Fruit fly (Drosophila melanogaster): ENCODE data around the gene Pde1c.

The Pde1c gene

DNA sequence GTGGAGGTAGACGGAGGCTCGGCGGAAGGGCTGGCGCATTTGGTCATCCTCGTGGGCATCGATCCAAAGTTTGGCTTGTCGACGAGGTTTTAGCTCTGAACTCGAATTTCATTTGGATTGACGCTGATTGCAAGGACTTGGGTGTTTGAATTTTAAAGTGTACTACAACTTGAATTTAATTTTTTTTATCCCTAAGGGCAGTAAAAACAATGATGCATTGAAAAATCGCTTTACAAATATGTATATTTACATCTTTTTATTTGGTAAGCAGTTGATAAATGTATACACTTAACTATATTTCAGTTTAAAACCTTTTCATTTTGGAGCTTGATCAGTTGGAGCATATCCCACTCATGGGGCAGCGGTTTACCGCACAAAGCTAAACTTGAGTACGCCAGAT lies 136.1 kb downstream of the Pde1c start, which contains the start of gene Tsp33B:
TSS of gene Tsp33B (minus strand) at position 101 of the 400 bp plus-strand sequence.
- no peak for TF ChIP-seq Ets98B (GFP tag; IDR thresholded peaks at IDR 0.05)
- no peak for TF ChIP-seq CG10348 (GFP tag; IDR thresholded peaks at IDR 0.05)
- no peak for TF ChIP-seq CG13204 (GFP tag; optimal IDR thresholded peaks at IDR 0.05)
- TF ChIP-seq Pif1B (GFP tag; optimal IDR thresholded peaks at IDR 0.05) = no peak
- TF ChIP-seq Pif1A (GFP tag; optimal IDR thresholded peaks at IDR 0.05) = no peak
- TF ChIP-seq EcR (GFP tag; optimal IDR thresholded peaks at IDR 0.05) = no peak
- no peak for TF ChIP-seq CG9948 (tag; optimal IDR thresholded peaks at IDR 0.05)

- no peak for TF ChIP-seq Pif1B (GFP tag; optimal IDR thresholded peaks at IDR 0.05)
- no peak for TF ChIP-seq CG14655 (GFP tag; optimal IDR thresholded peaks at IDR 0.05)
- TF ChIP-seq EcR (GFP tag; optimal IDR thresholded peaks at IDR 0.05) = no peak
- no peak for TF ChIP-seq Ets98B (GFP tag; IDR thresholded peaks at IDR 0.05)
- no peak for TF ChIP-seq CG15710 (tag; optimal IDR thresholded peaks at IDR 0.05)
- no peak for TF ChIP-seq CG13204 (GFP tag; optimal IDR thresholded peaks at IDR 0.05)
- no peak for TF ChIP-seq CG34367 (tag; optimal IDR thresholded peaks at IDR 0.05)
- TF ChIP-seq CG12605 (GFP tag; IDR thresholded peaks at IDR 0.05) = no peak
- TF ChIP-seq CG9948 (tag; optimal IDR thresholded peaks at IDR 0.05) = no peak
- TF ChIP-seq Snoo (tag; optimal IDR thresholded peaks at IDR 0.05) = no peak
- TF ChIP-seq Pif1A (GFP tag; optimal IDR thresholded peaks at IDR 0.05) = no peak
- no peak for TF ChIP-seq CG8159 (tag; optimal IDR thresholded peaks at IDR 0.05)
These were observed 138.7 kb downstream of the Pde1c start, which contains the start of gene CG14932 for dm6 chr2L:11789690-11790089. CG14932 (plus strand) TSS chr2L:11789919.

dm6 chr2L:11788034-11788433 lies 140.3 kb downstream of the Pde1c start, which contains the start of gene CG14931:
CG14931 (plus strand) TSS chr2L:11788334.
- TF ChIP-seq Pif1B (GFP tag; optimal IDR thresholded peaks at IDR 0.05) (no peak), CG13204 (GFP tag; optimal IDR thresholded peaks at IDR 0.05) (no peak), CG8159 (tag; optimal IDR thresholded peaks at IDR 0.05) (no peak), CG8301 (tag; optimal IDR thresholded peaks at IDR 0.05) (no peak), CG4496 (GFP tag; IDR thresholded peaks at IDR 0.05) (no peak), Ets98B (GFP tag; IDR thresholded peaks at IDR 0.05) (no peak)

All from whole organism, pupa.